Worm (Caenorhabditis elegans): ENCODE data around the gene srz-70.

ce11 chrIV:3501981-3502736 is 23.3 kb upstream of the srz-70 start:
- TF ChIP-seq ceh-2 (tag; optimal IDR thresholded peaks at IDR 0.05) (no peak), pag-3 (tag; optimal IDR thresholded peaks at IDR 0.05; ENCODE audit: borderline replicate concordance) (no peak), unc-86 (tag; optimal IDR thresholded peaks at IDR 0.05) (no peak), hlh-15 (tag; optimal IDR thresholded peaks at IDR 0.05) (no peak), pqm-1 (tag; optimal IDR thresholded peaks at IDR 0.05) (no peak), hlh-13 (GFP tag; optimal IDR thresholded peaks at IDR 0.05) (no peak), nfya-1 (tag; optimal IDR thresholded peaks at IDR 0.05) (no peak)
